Worm (Caenorhabditis elegans) whole organism, L1 larva: ENCODE data around the gene npl-4.2.

Source experiments
- C04F5.9 ChIP-seq: sonication (generic microtip); optimal IDR thresholded peaks from 2 replicates; lab custom pipeline; 2016; ENCODE audit warnings: missing genetic modification characterization, missing compliant biosample characterization
- C34B4.2 ChIP-seq: sonication (generic microtip); optimal IDR thresholded peaks from 2 replicates; lab custom pipeline; 2017; ENCODE audit warnings: mild to moderate bottlenecking, missing genetic modification characterization, missing compliant biosample characterization
- F16B12.6 ChIP-seq: fragments of 150-350 bp; optimal IDR thresholded peaks from 2 replicates; lab custom pipeline; 2014; ENCODE audit warnings: missing biosample characterization, missing genetic modification characterization
- Y116A8C.19 ChIP-seq: sonication (generic microtip); optimal IDR thresholded peaks from 2 replicates; lab custom pipeline; 2016; ENCODE audit warnings: missing compliant biosample characterization, missing genetic modification characterization, borderline replicate concordance
- ceh-8 ChIP-seq: fragments of 200-800 bp; sonication (Bioruptor generic); optimal IDR thresholded peaks from 2 replicates; lab custom pipeline; 2018; ENCODE audit warnings: mild to moderate bottlenecking, missing genetic modification characterization, moderate library complexity, missing compliant biosample characterization
- ceh-90 ChIP-seq: sonication (generic microtip); optimal IDR thresholded peaks from 2 replicates; lab custom pipeline; 2016; ENCODE audit warnings: missing genetic modification characterization, missing compliant biosample characterization
- efl-1 ChIP-seq, 4 experiments: fragments of 150-350 bp; optimal IDR thresholded peaks in 3 of 4; peaks in 1 of 4; 1 replicate in 1 of 4; 2 replicates in 3 of 4; lab custom pipeline; 2014; ENCODE audit warnings: missing biosample characterization in 2 of 4, missing genetic modification characterization in 2 of 4, missing genetic modification reagents in 2 of 4
- elt-2 ChIP-seq: sonication (generic microtip); optimal IDR thresholded peaks from 2 replicates; lab custom pipeline; 2016; ENCODE audit warnings: missing genetic modification characterization, mild to moderate bottlenecking, inconsistent platforms, missing compliant biosample characterization, missing genetic modification reagents
- elt-3 ChIP-seq, 6 experiments: fragments of 150-350 bp in 1 of 6; sonication (generic microtip); optimal IDR thresholded peaks; 2 replicates each; lab custom pipeline; 2017 to 2018; ENCODE audit warnings: missing biosample characterization in 6 of 6, missing genetic modification characterization in 6 of 6, inconsistent platforms in 1 of 6
- ets-5 ChIP-seq: fragments of 200-800 bp; sonication (Bioruptor generic); IDR thresholded peaks from 2 replicates; pipeline ENCODE4 v1.3.6; 2022; ENCODE audit warnings: missing genetic modification characterization, missing compliant biosample characterization
- fkh-4 ChIP-seq: sonication (generic microtip); optimal IDR thresholded peaks from 2 replicates; lab custom pipeline; 2016; ENCODE audit warnings: missing compliant biosample characterization, missing genetic modification characterization, borderline replicate concordance
- fos-1 ChIP-seq: fragments of 150-350 bp; optimal IDR thresholded peaks from 2 replicates; lab custom pipeline; 2014; ENCODE audit warnings: missing biosample characterization, missing genetic modification characterization
- irx-1 ChIP-seq: sonication (generic microtip); optimal IDR thresholded peaks from 2 replicates; lab custom pipeline; 2016; ENCODE audit warnings: missing genetic modification characterization, missing compliant biosample characterization
- isw-1 ChIP-seq: fragments of 200-800 bp; sonication (Bioruptor generic); IDR thresholded peaks from 2 replicates; pipeline ENCODE4 v1.3.6; 2022; ENCODE audit warnings: missing genetic modification characterization, missing compliant biosample characterization
- jun-1 ChIP-seq: fragments of 150-350 bp; optimal IDR thresholded peaks from 2 replicates; lab custom pipeline; 2014; ENCODE audit warnings: missing biosample characterization, missing genetic modification reagents, missing genetic modification characterization
- lin-13 ChIP-seq: fragments of 150-350 bp; optimal IDR thresholded peaks from 2 replicates; lab custom pipeline; 2014; ENCODE audit warnings: missing biosample characterization, missing genetic modification reagents, missing genetic modification characterization
- lin-14 ChIP-seq: fragments of 200-800 bp; sonication (Bioruptor generic); optimal IDR thresholded peaks from 2 replicates; lab custom pipeline; 2018; ENCODE audit warnings: mild to moderate bottlenecking, missing genetic modification characterization, moderate library complexity, missing compliant biosample characterization
- lin-15B ChIP-seq: fragments of 150-350 bp; sonication (generic microtip); optimal IDR thresholded peaks from 3 replicates; lab custom pipeline; 2014; ENCODE audit warnings: missing biosample characterization, missing genetic modification characterization
- lsy-2 ChIP-seq, 2 experiments: fragments of 150-350 bp; optimal IDR thresholded peaks; 2 replicates each; lab custom pipeline; 2014; ENCODE audit warnings: missing biosample characterization in 2 of 2, missing genetic modification characterization in 2 of 2
- mdl-1 ChIP-seq, 2 experiments: fragments of 150-350 bp; optimal IDR thresholded peaks; 2 replicates each; lab custom pipeline; 2014 to 2017; ENCODE audit warnings: missing biosample characterization in 2 of 2, missing genetic modification characterization in 2 of 2, inconsistent platforms in 1 of 2
- mep-1 ChIP-seq: fragments of 150-350 bp; optimal IDR thresholded peaks from 2 replicates; lab custom pipeline; 2014; ENCODE audit warnings: missing biosample characterization, missing genetic modification characterization
- nhr-11 ChIP-seq: fragments of 150-350 bp; optimal IDR thresholded peaks from 2 replicates; lab custom pipeline; 2014; ENCODE audit warnings: missing biosample characterization, missing genetic modification characterization
- nhr-12 ChIP-seq: sonication (generic microtip); optimal IDR thresholded peaks from 2 replicates; lab custom pipeline; 2017; ENCODE audit warnings: missing biosample characterization, missing genetic modification characterization
- nhr-19 ChIP-seq: fragments of 200-800 bp; sonication (Bioruptor generic); conservative IDR thresholded peaks from 2 replicates; pipeline ENCODE4 v1.3.6; 2022; ENCODE audit warnings: missing genetic modification characterization, missing compliant biosample characterization
- nhr-237 ChIP-seq: fragments of 150-350 bp; optimal IDR thresholded peaks from 2 replicates; lab custom pipeline; 2014; ENCODE audit warnings: missing biosample characterization, missing genetic modification characterization
- nhr-47 ChIP-seq: sonication (generic microtip); optimal IDR thresholded peaks from 2 replicates; lab custom pipeline; 2016; ENCODE audit warnings: mild to moderate bottlenecking, missing genetic modification characterization, moderate library complexity, missing compliant biosample characterization
- nhr-76 ChIP-seq: sonication (generic microtip); optimal IDR thresholded peaks from 2 replicates; lab custom pipeline; 2017; ENCODE audit warnings: missing biosample characterization, missing genetic modification characterization
- nhr-77 ChIP-seq: fragments of 150-350 bp; optimal IDR thresholded peaks from 2 replicates; lab custom pipeline; 2014; ENCODE audit warnings: missing biosample characterization, missing genetic modification characterization
- nhr-85 ChIP-seq: sonication (generic microtip); peaks from one replicate; lab custom pipeline; 2016; ENCODE audit warnings: missing genetic modification characterization, inconsistent platforms, missing compliant biosample characterization
- pag-3 ChIP-seq: sonication (generic microtip); optimal IDR thresholded peaks from 2 replicates; lab custom pipeline; 2017; ENCODE audit warnings: missing genetic modification characterization, mild to moderate bottlenecking, missing compliant biosample characterization, antibody characterized with exemption, borderline replicate concordance; ENCODE audit not compliant: insufficient read depth
- pax-3 ChIP-seq: fragments of 200-800 bp; sonication (Bioruptor generic); optimal IDR thresholded peaks from 2 replicates; lab custom pipeline; 2018; ENCODE audit warnings: mild to moderate bottlenecking, missing genetic modification characterization, moderate library complexity, missing compliant biosample characterization
- pqm-1 ChIP-seq: sonication (generic microtip); optimal IDR thresholded peaks from 3 replicates; lab custom pipeline; 2017; ENCODE audit warnings: missing biosample characterization, missing genetic modification characterization
- skn-1 ChIP-seq: fragments of 150-350 bp; optimal IDR thresholded peaks from 2 replicates; lab custom pipeline; 2014; ENCODE audit warnings: missing biosample characterization, missing genetic modification characterization
- sox-4 ChIP-seq: sonication (generic microtip); optimal IDR thresholded peaks from 2 replicates; lab custom pipeline; 2016; ENCODE audit warnings: missing genetic modification characterization, missing compliant biosample characterization
- sptf-1 ChIP-seq: fragments of 150-350 bp; optimal IDR thresholded peaks from 2 replicates; lab custom pipeline; 2014; ENCODE audit warnings: missing biosample characterization, missing genetic modification characterization
- sup-37 ChIP-seq: fragments of 200-800 bp; sonication (Bioruptor generic); optimal IDR thresholded peaks from 2 replicates; lab custom pipeline; 2018; ENCODE audit warnings: mild to moderate bottlenecking, missing genetic modification characterization, missing compliant biosample characterization
- tbx-2 ChIP-seq: sonication (generic microtip); optimal IDR thresholded peaks from 2 replicates; lab custom pipeline; 2016; ENCODE audit warnings: missing genetic modification characterization, missing compliant biosample characterization
- unc-30 ChIP-seq: sonication (generic microtip); optimal IDR thresholded peaks from 2 replicates; lab custom pipeline; 2017; ENCODE audit warnings: missing biosample characterization, missing genetic modification characterization
- unc-62 ChIP-seq: fragments of 150-350 bp; optimal IDR thresholded peaks from 2 replicates; lab custom pipeline; 2014; ENCODE audit warnings: missing biosample characterization, missing genetic modification reagents, missing genetic modification characterization
- unc-86 ChIP-seq: sonication (generic microtip); optimal IDR thresholded peaks from 2 replicates; lab custom pipeline; 2016; ENCODE audit warnings: missing genetic modification characterization, missing compliant biosample characterization
- unc-98 ChIP-seq: fragments of 200-800 bp; sonication (Bioruptor generic); IDR thresholded peaks from 2 replicates; pipeline ENCODE4 v1.3.6; 2022; ENCODE audit warnings: missing genetic modification characterization, missing compliant biosample characterization
- vab-15 ChIP-seq: sonication (generic microtip); optimal IDR thresholded peaks from 2 replicates; lab custom pipeline; 2017; ENCODE audit warnings: missing genotype, mild to moderate bottlenecking, missing genetic modification characterization, missing compliant biosample characterization
- ztf-4 ChIP-seq: fragments of 150-350 bp; optimal IDR thresholded peaks from 2 replicates; lab custom pipeline; 2014; ENCODE audit warnings: missing biosample characterization, missing genetic modification characterization

Gene npl-4.2

DNA sequence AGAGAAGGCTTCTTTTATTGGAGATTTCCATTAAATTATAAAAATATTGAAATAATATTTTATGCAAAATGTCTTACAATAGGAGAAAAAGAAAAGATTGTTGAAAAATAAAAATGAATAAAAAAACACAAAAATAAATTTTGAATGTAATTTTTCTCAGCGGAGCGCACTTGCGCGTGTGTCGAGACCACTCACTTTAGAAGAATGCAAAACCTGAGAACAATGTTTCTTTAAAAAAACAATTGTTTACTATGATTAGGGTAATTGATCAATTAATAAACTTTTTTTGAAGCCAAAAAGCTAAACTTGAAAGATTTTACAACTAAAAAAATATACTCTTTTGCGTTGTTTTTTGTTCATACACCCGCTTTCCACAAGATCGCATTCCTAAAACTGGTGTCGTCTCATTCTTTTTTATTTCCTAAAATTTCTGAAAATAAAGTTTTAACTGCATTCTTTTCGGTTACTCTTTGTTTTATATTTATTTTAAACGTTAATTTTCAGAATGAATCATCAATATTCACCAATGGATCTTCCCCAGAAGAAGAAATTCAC is 28.4 kb upstream of the npl-4.2 start, which contains the start of gene ttc-4 (continued):
- TF ChIP-seq fkh-4 (tag; lab: Kevin White, UChicago) (no peak), ceh-8 (GFP tag; lab: Kevin White, UChicago) (no peak), unc-98 (GFP tag; lab: Robert Waterston, UW) (no peak), pqm-1 (tag; lab: Kevin White, UChicago) (no peak), fos-1 (tag; lab: Kevin White, UChicago) (no peak), ets-5 (GFP tag; lab: Robert Waterston, UW) (no peak), mep-1 (tag; lab: Kevin White, UChicago) (peak; percentile 36), F16B12.6 (tag; lab: Kevin White, UChicago) (peak; percentile 12), efl-1 (optimal IDR thresholded peaks at IDR 0.05; lab: Kevin White, UChicago) (peak; percentile 50 to 59), efl-1 (GFP tag; optimal IDR thresholded peaks at IDR 0.05 in 1 of 2; lab: Kevin White, UChicago) (peak; percentile 1 to 58), nhr-85 (tag; lab: Kevin White, UChicago) (peak; percentile 69), elt-2 (tag; lab: Kevin White, UChicago) (peak; percentile 8), lin-13 (GFP tag; lab: Kevin White, UChicago) (no peak), isw-1 (GFP tag; lab: Robert Waterston, UW) (peak; percentile 28; the same call in 1 of the 2 replicates), lsy-2 (tag; optimal IDR thresholded peaks at IDR 0.05; lab: Kevin White, UChicago) (peak; percentile 5 to 82), irx-1 (tag; lab: Kevin White, UChicago) (peak; percentile 17), skn-1 (tag; lab: Kevin White, UChicago) (peak; percentile 48), pax-3 (no peak), nhr-12 (tag; lab: Kevin White, UChicago) (no peak), tbx-2 (peak; percentile 23), lin-15B (tag; lab: Kevin White, UChicago) (peak; percentile 48), ztf-4 (no peak), nhr-237 (tag; lab: Kevin White, UChicago) (no peak), mdl-1 (tag; optimal IDR thresholded peaks at IDR 0.05; lab: Kevin White, UChicago) (no peak), nhr-19 (GFP tag; lab: Robert Waterston, UW) (no peak), unc-86 (tag; lab: Kevin White, UChicago) (no peak), C04F5.9 (tag; lab: Kevin White, UChicago) (no peak), jun-1 (no peak), nhr-76 (tag; lab: Kevin White, UChicago) (no peak), sptf-1 (tag; lab: Kevin White, UChicago) (no peak), nhr-77 (tag; lab: Kevin White, UChicago) (peak; percentile 34), C34B4.2 (tag; lab: Kevin White, UChicago) (no peak), lin-14 (GFP tag; lab: Kevin White, UChicago) (peak; percentile 51), nhr-11 (tag; lab: Kevin White, UChicago) (no peak), vab-15 (tag; lab: Kevin White, UChicago) (no peak), sup-37 (GFP tag; lab: Kevin White, UChicago) (no peak), nhr-47 (peak; percentile 43), ceh-90 (tag; lab: Kevin White, UChicago) (no peak), sox-4 (tag; lab: Kevin White, UChicago) (no peak), pag-3 (tag; lab: Kevin White, UChicago) (no peak), elt-3 (tag; optimal IDR thresholded peaks at IDR 0.05; lab: Kevin White, UChicago) (peak in 1 of 6 experiments; percentile 21), unc-62 (GFP tag; lab: Kevin White, UChicago) (no peak), Y116A8C.19 (tag; lab: Kevin White, UChicago) (no peak), unc-30 (tag; lab: Kevin White, UChicago) (no peak)
